Fruit fly (Drosophila melanogaster): ENCODE measurements around the gene Cyp316a1.

Cyp316a1 gene

DNA sequence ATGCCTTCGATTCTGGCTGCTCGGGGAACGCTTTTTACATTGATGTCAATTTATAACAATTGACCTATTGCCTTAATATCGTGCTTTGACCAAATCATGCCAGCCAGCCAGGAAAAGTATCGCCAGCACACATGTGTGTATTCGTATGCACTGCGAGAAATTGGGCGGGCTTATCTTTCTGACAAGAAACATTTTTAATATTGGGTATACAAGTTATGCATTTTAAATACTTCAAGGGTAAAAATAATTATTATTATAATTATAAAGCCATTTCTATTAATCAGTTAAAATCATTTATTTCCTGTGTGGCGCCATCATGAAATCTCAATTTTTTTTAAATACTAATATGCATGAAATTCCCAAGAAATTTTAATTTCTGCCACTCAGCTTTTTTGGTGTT, 30.2 kb downstream of the Cyp316a1 start (continued):
- TF ChIP-seq CG4707 (GFP tag; optimal IDR thresholded peaks at IDR 0.05) (no peak), CG1024 (GFP tag; IDR thresholded peaks at IDR 0.05) (0 out of 2 replicates have a peak, but pooled peaks have one; percentile 26), vvl (GFP tag; IDR thresholded peaks at IDR 0.05) (peak; percentile 39; the same call in 1 of the 2 replicates), rib (GFP tag; IDR thresholded peaks at IDR 0.05) (no peak), Doc3 (GFP tag; IDR thresholded peaks at IDR 0.05; ENCODE audit: partially characterized antibody) (no peak), Adf1 (GFP tag; IDR thresholded peaks at IDR 0.05) (no peak), hb (GFP tag; IDR thresholded peaks at IDR 0.05; ENCODE audit: partially characterized antibody) (no peak), dmrt11E (tag; optimal IDR thresholded peaks at IDR 0.05) (peak; percentile 52), chinmo (GFP tag; IDR thresholded peaks at IDR 0.05; ENCODE audit: partially characterized antibody) (no peak), CG10366 (GFP tag; IDR thresholded peaks at IDR 0.05) (peak; percentile 39; the same call in 1 of the 2 replicates), ap (GFP tag; IDR thresholded peaks at IDR 0.05) (no peak), Elba2 (GFP tag; optimal IDR thresholded peaks at IDR 0.05) (no peak), tio (GFP tag; optimal IDR thresholded peaks at IDR 0.05) (no peak), dati (GFP tag; IDR thresholded peaks at IDR 0.05) (no peak), ftz-f1 (GFP tag; optimal IDR thresholded peaks at IDR 0.05) (no peak), Rfx (GFP tag; IDR thresholded peaks at IDR 0.05) (peak; percentile 40; the same call in 1 of the 2 replicates), tgo (GFP tag; IDR thresholded peaks at IDR 0.05) (peak; percentile 31; the same call in 1 of the 3 replicates), nerfin-1 (tag; optimal IDR thresholded peaks at IDR 0.05) (no peak), fd102C (GFP tag; optimal IDR thresholded peaks at IDR 0.05) (no peak), CG10543 (GFP tag; optimal IDR thresholded peaks at IDR 0.05) (no peak), aop (GFP tag; IDR thresholded peaks at IDR 0.05) (no peak), CG5180 (GFP tag; optimal IDR thresholded peaks at IDR 0.05) (no peak), repo (GFP tag; optimal IDR thresholded peaks at IDR 0.05) (no peak), fd3F (GFP tag; optimal IDR thresholded peaks at IDR 0.05) (no peak), Kr (GFP tag; optimal IDR thresholded peaks at IDR 0.05) (no peak), CG30403 (GFP tag; optimal IDR thresholded peaks at IDR 0.05) (peak; percentile 22), CG6272 (GFP tag; IDR thresholded peaks at IDR 0.05) (no peak), sd (tag; optimal IDR thresholded peaks at IDR 0.05) (no peak), CG1647 (GFP tag; optimal IDR thresholded peaks at IDR 0.05) (no peak), CG17912 (GFP tag; optimal IDR thresholded peaks at IDR 0.05) (no peak), CG15011 (GFP tag; optimal IDR thresholded peaks at IDR 0.05) (no peak), row (GFP tag; IDR thresholded peaks at IDR 0.05) (peak; percentile 50; the same call in 2 of the 3 replicates), HmgD (GFP tag; optimal IDR thresholded peaks at IDR 0.05) (no peak), CG6689 (GFP tag; IDR thresholded peaks at IDR 0.05) (peak; percentile 51), CG18262 (tag; optimal IDR thresholded peaks at IDR 0.05) (peak; percentile 32), otp (GFP tag; IDR thresholded peaks at IDR 0.05) (0 out of 3 replicates have a peak, but pooled peaks have one; percentile 20), CG8388 (GFP tag; optimal IDR thresholded peaks at IDR 0.05) (peak; percentile 32), CG2875 (GFP tag; optimal IDR thresholded peaks at IDR 0.05) (peak; percentile 21), nmo (GFP tag; optimal IDR thresholded peaks at IDR 0.05) (peak; percentile 60), CG1792 (GFP tag; optimal IDR thresholded peaks at IDR 0.05) (no peak), kah (GFP tag; optimal IDR thresholded peaks at IDR 0.05) (no peak), zen (tag; optimal IDR thresholded peaks at IDR 0.05) (no peak), Scr (GFP tag; IDR thresholded peaks at IDR 0.05; ENCODE audit: partially characterized antibody) (no peak), CG15696 (tag; optimal IDR thresholded peaks at IDR 0.05) (no peak), jumu (GFP tag; optimal IDR thresholded peaks at IDR 0.05) (no peak), CG11696 (GFP tag; IDR thresholded peaks at IDR 0.05) (no peak), eyg (GFP tag; optimal IDR thresholded peaks at IDR 0.05) (no peak), pfk (GFP tag; optimal IDR thresholded peaks at IDR 0.05) (no peak), CG7357 (GFP tag; IDR thresholded peaks at IDR 0.05) (no peak), CG6254 (GFP tag; optimal IDR thresholded peaks at IDR 0.05) (peak; percentile 17), Gsc (GFP tag; IDR thresholded peaks at IDR 0.05) (no peak)
